Fruit fly (Drosophila melanogaster) whole organism, wandering third instar larva: ENCODE results near the gene Abd-B.

Experiments used
- CG9705 ChIP-seq: fragments of 200-800 bp; sonication (Bioruptor generic); optimal IDR thresholded peaks from 2 replicates; lab custom pipeline; 2018; ENCODE audit warnings: missing biosample characterization, mild to moderate bottlenecking, missing genetic modification characterization
- Dfd ChIP-seq: fragments of >200 bp; optimal IDR thresholded peaks from 2 replicates; lab custom pipeline; 2017; ENCODE audit warnings: missing biosample characterization, missing genetic modification characterization
- HLH106 ChIP-seq: fragments of 200-800 bp; optimal IDR thresholded peaks from 3 replicates; lab custom pipeline; 2019; ENCODE audit warnings: missing biosample characterization, mild to moderate bottlenecking, missing genetic modification characterization, moderate library complexity
- Hr78 ChIP-seq: fragments of >200 bp; optimal IDR thresholded peaks from 2 replicates; lab custom pipeline; 2017; ENCODE audit warnings: missing biosample characterization, missing genetic modification characterization
- Myc ChIP-seq: fragments of >200 bp; optimal IDR thresholded peaks from 2 replicates; lab custom pipeline; 2017
- OdsH ChIP-seq: fragments of 200-800 bp; sonication (Bioruptor generic); optimal IDR thresholded peaks from 2 replicates; lab custom pipeline; 2016; ENCODE audit warnings: missing biosample characterization, mild to moderate bottlenecking, missing genetic modification characterization
- Rel ChIP-seq, 2 experiments: fragments of 200-800 bp; sonication (Bioruptor generic) in 1 of 2; optimal IDR thresholded peaks; 2 replicates in 1 of 2; 3 replicates in 1 of 2; lab custom pipeline; 2016 to 2019; ENCODE audit warnings: mild to moderate bottlenecking in 2 of 2, missing biosample characterization in 2 of 2, missing genetic modification characterization in 2 of 2, moderate library complexity in 1 of 2
- Sp1 ChIP-seq: fragments of 200-800 bp; sonication (Bioruptor generic); optimal IDR thresholded peaks from 3 replicates; lab custom pipeline; 2019; ENCODE audit warnings: missing biosample characterization, mild to moderate bottlenecking, missing genetic modification characterization, moderate library complexity
- br ChIP-seq: fragments of 200-800 bp; sonication (Bioruptor generic); optimal IDR thresholded peaks from 2 replicates; lab custom pipeline; 2016; ENCODE audit warnings: missing biosample characterization, missing genetic modification characterization
- dsf ChIP-seq: sonication (Bioruptor generic); optimal IDR thresholded peaks from 2 replicates; lab custom pipeline; 2016; ENCODE audit warnings: missing biosample characterization, missing genetic modification characterization, borderline replicate concordance
- h ChIP-seq: fragments of 200-800 bp; sonication (Bioruptor generic); optimal IDR thresholded peaks from 3 replicates; lab custom pipeline; 2016; ENCODE audit warnings: missing biosample characterization, mild to moderate bottlenecking, missing genetic modification characterization
- lola ChIP-seq: fragments of >200 bp; optimal IDR thresholded peaks from 2 replicates; lab custom pipeline; 2017; ENCODE audit warnings: missing biosample characterization, missing genetic modification characterization
- psq ChIP-seq: fragments of 200-800 bp; sonication (Bioruptor generic); optimal IDR thresholded peaks from 3 replicates; lab custom pipeline; 2017; ENCODE audit warnings: missing biosample characterization, mild to moderate bottlenecking, missing genetic modification characterization, moderate library complexity
- usp ChIP-seq: fragments of >200 bp; optimal IDR thresholded peaks from 2 replicates; lab custom pipeline; 2017; ENCODE audit warnings: missing biosample characterization, missing genetic modification characterization

dm6 chr3R:16996059-16996959 is 24.3 kb upstream of the Abd-B start, which contains the start of the genes EMC2A and CG3534:
- TF ChIP-seq Myc (lab: Kevin White, UChicago) = no peak
- TF ChIP-seq lola (GFP tag; lab: Kevin White, UChicago) = no peak
- TF ChIP-seq Hr78 (GFP tag; lab: Kevin White, UChicago) = no peak
- no peak for TF ChIP-seq Rel (GFP tag; optimal IDR thresholded peaks at IDR 0.05; lab: Kevin White, UChicago)
- no peak for TF ChIP-seq Rel (tag; optimal IDR thresholded peaks at IDR 0.05; lab: Kevin White, UChicago)
- TF ChIP-seq Dfd (GFP tag; lab: Kevin White, UChicago) = no peak
- no peak for TF ChIP-seq psq
- TF ChIP-seq CG9705 (GFP tag; lab: Kevin White, UChicago) = peak; percentile 14
- peak; percentile 52 for TF ChIP-seq HLH106 (tag; lab: Kevin White, UChicago)
- peak; percentile 49 for TF ChIP-seq Sp1
- no peak for TF ChIP-seq dsf (GFP tag; lab: Kevin White, UChicago)
- peak; percentile 41 for TF ChIP-seq h (GFP tag; lab: Kevin White, UChicago)
- no peak for TF ChIP-seq usp
- TF ChIP-seq OdsH (GFP tag; lab: Kevin White, UChicago) = no peak
- no peak for TF ChIP-seq br
